Fruit fly (Drosophila melanogaster) whole organism, embryonic: ENCODE data around the gene CG42671.

Experiments
- Aef1 ChIP-seq: fragments of 200-800 bp; sonication (Bioruptor generic); IDR thresholded peaks from 3 replicates; pipeline ENCODE4 v1.3.6; 2022; ENCODE audit warnings: missing biosample characterization, missing genetic modification characterization
- CG1233 ChIP-seq: fragments of 200-800 bp; sonication (Bioruptor generic); optimal IDR thresholded peaks from 4 replicates; lab custom pipeline; 2018; ENCODE audit warnings: missing biosample characterization, mild to moderate bottlenecking, missing genetic modification characterization
- CG2875 ChIP-seq: fragments of 200-800 bp; sonication (Bioruptor generic); optimal IDR thresholded peaks from 2 replicates; lab custom pipeline; 2017; ENCODE audit warnings: missing biosample characterization, mild to moderate bottlenecking, missing genetic modification characterization, missing genetic modification reagents
- CG8388 ChIP-seq: fragments of 200-800 bp; sonication (Bioruptor generic); optimal IDR thresholded peaks from 2 replicates; lab custom pipeline; 2019; ENCODE audit warnings: missing biosample characterization, mild to moderate bottlenecking, missing genetic modification characterization, moderate library complexity
- Hr51 ChIP-seq, 2 experiments: fragments of 200-800 bp; sonication (Bioruptor generic); optimal IDR thresholded peaks; 2 replicates in 1 of 2; 3 replicates in 1 of 2; lab custom pipeline; 2016 to 2018; ENCODE audit warnings: missing biosample characterization in 2 of 2, missing genetic modification characterization in 2 of 2, mild to moderate bottlenecking in 1 of 2, moderate library complexity in 1 of 2
- Max ChIP-seq: fragments of 200-800 bp; sonication (Bioruptor generic); optimal IDR thresholded peaks from 2 replicates; lab custom pipeline; 2016; ENCODE audit warnings: missing biosample characterization, mild to moderate bottlenecking, missing genetic modification characterization
- ap ChIP-seq: fragments of 200-800 bp; sonication (Bioruptor generic); IDR thresholded peaks from 2 replicates; pipeline ENCODE4 v1.3.6; 2022; ENCODE audit warnings: missing biosample characterization, missing genetic modification characterization
- crc ChIP-seq: fragments of 200-800 bp; sonication (Bioruptor generic); optimal IDR thresholded peaks from 2 replicates; lab custom pipeline; 2016; ENCODE audit warnings: missing biosample characterization, missing genetic modification characterization
- mirr ChIP-seq: fragments of 200-800 bp; sonication (Bioruptor generic); optimal IDR thresholded peaks from 3 replicates; lab custom pipeline; 2018; ENCODE audit warnings: missing biosample characterization, mild to moderate bottlenecking, missing genetic modification characterization
- onecut ChIP-seq: fragments of 200-800 bp; sonication (Bioruptor generic); IDR thresholded peaks from 2 replicates; pipeline ENCODE4 v1.3.6; 2022; ENCODE audit warnings: missing biosample characterization, missing genetic modification characterization
- phol ChIP-seq: fragments of 200-800 bp; sonication (Bioruptor generic); optimal IDR thresholded peaks from 3 replicates; lab custom pipeline; 2018; ENCODE audit warnings: missing biosample characterization, mild to moderate bottlenecking, missing genetic modification characterization, moderate library complexity
- psq ChIP-seq: fragments of 200-800 bp; sonication (Bioruptor generic); optimal IDR thresholded peaks from 2 replicates; lab custom pipeline; 2017; ENCODE audit warnings: missing biosample characterization, missing genetic modification characterization
- sim ChIP-seq: fragments of 200-800 bp; sonication (Bioruptor generic); IDR thresholded peaks from 2 replicates; pipeline ENCODE4 v1.3.6; 2022; ENCODE audit warnings: missing biosample characterization, missing genetic modification characterization
- wor ChIP-seq: fragments of 200-800 bp; sonication (Bioruptor generic); IDR thresholded peaks from 2 replicates; pipeline ENCODE4 v1.3.6; 2022; ENCODE audit warnings: missing biosample characterization, missing genetic modification characterization

- TF ChIP-seq Hr51 (GFP tag; optimal IDR thresholded peaks at IDR 0.05; lab: Kevin White, UChicago) (no peak), psq (GFP tag; lab: Kevin White, UChicago) (no peak), ap (GFP tag; lab: Robert Waterston, UW) (no peak), CG8388 (GFP tag; lab: Kevin White, UChicago) (no peak), crc (GFP tag; lab: Kevin White, UChicago) (no peak), mirr (GFP tag; lab: Kevin White, UChicago) (no peak), CG2875 (no peak), onecut (GFP tag; lab: Robert Waterston, UW) (no peak), Aef1 (no peak), sim (GFP tag; lab: Robert Waterston, UW) (no peak), wor (GFP tag; lab: Robert Waterston, UW) (no peak), phol (no peak), Max (GFP tag; lab: Kevin White, UChicago) (no peak), CG1233 (no peak)
Measured at dm6 chr3L:11236118-11236517, 21.8 kb downstream of the CG42671 start, which contains the start of gene Ir68a.
